Worm (Caenorhabditis elegans): ENCODE data around the gene cin-4.

The cin-4 gene

ce11 chrII:7002956-7003357, 35.1 kb upstream of the cin-4 start (continued):
- no peak for TF ChIP-seq fos-1 (tag; optimal IDR thresholded peaks at IDR 0.05)
- TF ChIP-seq tag-97 (GFP tag; IDR thresholded peaks at IDR 0.05): no peak
- peak; percentile 54; the same call in 1 of the 2 replicates for TF ChIP-seq nhr-42 (GFP tag; IDR thresholded peaks at IDR 0.05)
- peak; percentile 56 for TF ChIP-seq spr-1 (tag; optimal IDR thresholded peaks at IDR 0.05)
- TF ChIP-seq daf-12 (tag; optimal IDR thresholded peaks at IDR 0.05): no peak
- no peak for TF ChIP-seq nhr-76 (tag; optimal IDR thresholded peaks at IDR 0.05)
- TF ChIP-seq cey-2 (tag; optimal IDR thresholded peaks at IDR 0.05; ENCODE audit: borderline replicate concordance, insufficient read depth): no peak
- 0 out of 2 replicates have a peak, but pooled peaks have one; percentile 31 for TF ChIP-seq lin-1 (GFP tag; IDR thresholded peaks at IDR 0.05)
- no peak for TF ChIP-seq dpl-1 (GFP tag; optimal IDR thresholded peaks at IDR 0.05)
- TF ChIP-seq nhr-102 (tag; optimal IDR thresholded peaks at IDR 0.05): peak; percentile 47
- TF ChIP-seq hmg-1.1 (GFP tag; IDR thresholded peaks at IDR 0.05): peak; percentile 49; the same call in 1 of the 2 replicates
- TF ChIP-seq mdt-29 (GFP tag; IDR thresholded peaks at IDR 0.05): peak; percentile 46; the same call in 1 of the 2 replicates
- TF ChIP-seq ceh-32 (tag; optimal IDR thresholded peaks at IDR 0.05; ENCODE audit: poor library complexity): peak; percentile 24
- TF ChIP-seq Y48G9A.11 (GFP tag; IDR thresholded peaks at IDR 0.05): 0 out of 2 replicates have a peak, but pooled peaks have one; percentile 24
- 0 out of 2 replicates have a peak, but pooled peaks have one; percentile 44 for TF ChIP-seq F26F4.8 (GFP tag; conservative IDR thresholded peaks at IDR 0.05)
- TF ChIP-seq lim-7 (GFP tag; IDR thresholded peaks at IDR 0.05): peak; percentile 61; the same call in 1 of the 2 replicates
- TF ChIP-seq ctbp-1 (GFP tag; IDR thresholded peaks at IDR 0.05): peak; percentile 49; the same call in 1 of the 2 replicates
- TF ChIP-seq T20F7.1 (GFP tag; optimal IDR thresholded peaks at IDR 0.05): peak; percentile 43
- peak; percentile 64; the same call in 1 of the 2 replicates for TF ChIP-seq daf-19 (GFP tag; conservative IDR thresholded peaks at IDR 0.05)
- TF ChIP-seq dmd-6 (GFP tag; IDR thresholded peaks at IDR 0.05): peak; percentile 21; the same call in 1 of the 2 replicates
- TF ChIP-seq ceh-20 (GFP tag; IDR thresholded peaks at IDR 0.05): 0 out of 2 replicates have a peak, but pooled peaks have one; percentile 24
- TF ChIP-seq spr-3 (GFP tag; optimal IDR thresholded peaks at IDR 0.05): peak; percentile 73
- peak; percentile 26 to 64 for TF ChIP-seq daf-16 (GFP tag; optimal IDR thresholded peaks at IDR 0.05)
- no peak for TF ChIP-seq daf-16 (tag; optimal IDR thresholded peaks at IDR 0.05)
- peak in 1 of 2 experiments; percentile 21 for TF ChIP-seq unc-62 (GFP tag; optimal IDR thresholded peaks at IDR 0.05 in 1 of 2)
- no peak for TF ChIP-seq unc-62 (tag; optimal IDR thresholded peaks at IDR 0.05)
- no peak for TF ChIP-seq egl-27 (tag; optimal IDR thresholded peaks at IDR 0.05)
- TF ChIP-seq D1046.2 (GFP tag; IDR thresholded peaks at IDR 0.05): 0 out of 2 replicates have a peak, but pooled peaks have one; percentile 7
- TF ChIP-seq ceh-82 (tag; optimal IDR thresholded peaks at IDR 0.05): no peak

- TF ChIP-seq hmg-1.1 (GFP tag; IDR thresholded peaks at IDR 0.05) (no peak), zfp-2 (tag; optimal IDR thresholded peaks at IDR 0.05) (no peak), zip-2 (tag; optimal IDR thresholded peaks at IDR 0.05) (no peak), unc-130 (GFP tag; optimal IDR thresholded peaks at IDR 0.05) (no peak), Y105C5A.15 (GFP tag; IDR thresholded peaks at IDR 0.05) (no peak), zag-1 (tag; optimal IDR thresholded peaks at IDR 0.05) (no peak), lir-3 (tag; optimal IDR thresholded peaks at IDR 0.05) (no peak), snpc-4 (tag; optimal IDR thresholded peaks at IDR 0.05) (no peak), D1046.2 (GFP tag; IDR thresholded peaks at IDR 0.05) (no peak)
Observed at ce11 chrII:7012592-7012991, 25.5 kb upstream of the cin-4 start, which contains the start of gene sqv-7. Gene sqv-7, minus strand, starts transcription at chrII:7012692.

ce11 chrII:7022370-7023001, 15.6 kb upstream of the cin-4 start, which contains the start of the genes lst-6 and lst-5:
Gene lst-6, minus strand, starts transcription at chrII:7022509.
Gene lst-5, plus strand, starts transcription at chrII:7022913.
- peak; percentile 6 for TF ChIP-seq lin-13 (GFP tag; optimal IDR thresholded peaks at IDR 0.05)
- TF ChIP-seq hif-1 (tag; optimal IDR thresholded peaks at IDR 0.05): peak in 1 of 2 experiments; percentile 41
- TF ChIP-seq hlh-30 (tag; optimal IDR thresholded peaks at IDR 0.05; ENCODE audit: insufficient read depth): peak; percentile 74
- no peak for TF ChIP-seq R02D3.7 (tag; optimal IDR thresholded peaks at IDR 0.05)
- TF ChIP-seq ZK546.5 (tag; optimal IDR thresholded peaks at IDR 0.05): no peak
- TF ChIP-seq ceh-44 (GFP tag; IDR thresholded peaks at IDR 0.05): no peak
- no peak for TF ChIP-seq nhr-111 (GFP tag; optimal IDR thresholded peaks at IDR 0.05)
- TF ChIP-seq nhr-77 (tag; optimal IDR thresholded peaks at IDR 0.05): no peak
- TF ChIP-seq ztf-7 (tag; optimal IDR thresholded peaks at IDR 0.05): no peak
- TF ChIP-seq pha-4 (GFP tag; IDR thresholded peaks at IDR 0.05): no peak
- TF ChIP-seq pha-4 (tag; optimal IDR thresholded peaks at IDR 0.05): no peak
- no peak for TF ChIP-seq zag-1 (tag; optimal IDR thresholded peaks at IDR 0.05)
- no peak for TF ChIP-seq Y5F2A.4 (GFP tag; optimal IDR thresholded peaks at IDR 0.05)
- TF ChIP-seq pqm-1 (tag; optimal IDR thresholded peaks at IDR 0.05): peak; percentile 68
- TF ChIP-seq daf-12 (tag; optimal IDR thresholded peaks at IDR 0.05): no peak
- no peak for TF ChIP-seq sdz-12 (GFP tag; optimal IDR thresholded peaks at IDR 0.05)

Measured in whole organism, L4 larva.